ENCODE assay signal across 2 worm cellular contexts in genomic region chrV:9081410-9081809, ce11.
TF ChIP-seq lines count a peak whose summit lies in the region.

No protein-coding gene starts in this region.

TF ChIP-seq in whole organism, L1 larva, 84 proteins besides CTCF, POLR2A, EP300 and RAD21 (continued from another document):
- TF ChIP-seq ceh-63 (GFP tag; optimal IDR thresholded peaks at IDR 0.05; lab: Kevin White, UChicago) (no peak), elt-2 (tag; optimal IDR thresholded peaks at IDR 0.05; lab: Kevin White, UChicago) (peak; percentile 26), mdl-1 (tag; optimal IDR thresholded peaks at IDR 0.05; lab: Kevin White, UChicago) (peak in 1 of 2 experiments; percentile 7)

TF ChIP-seq in whole organism, L2 larva, 48 proteins besides CTCF, POLR2A, EP300 and RAD21 (continued from another document):
- no peak for TF ChIP-seq unc-39 (tag; optimal IDR thresholded peaks at IDR 0.05; lab: Kevin White, UChicago)
